Fruit fly (Drosophila melanogaster) whole organism, embryonic: ENCODE results near the gene CG17646.

Source experiments
- ATbp ChIP-seq: fragments of 200-800 bp; sonication (Bioruptor generic); optimal IDR thresholded peaks from 2 replicates; lab custom pipeline; 2017; ENCODE audit warnings: missing biosample characterization, mild to moderate bottlenecking, missing genetic modification characterization, missing genetic modification reagents
- B-H2 ChIP-seq: fragments of 200-800 bp; sonication (Bioruptor generic); optimal IDR thresholded peaks from 2 replicates; lab custom pipeline; 2018; ENCODE audit warnings: missing biosample characterization, mild to moderate bottlenecking, missing genetic modification characterization
- CG12299 ChIP-seq: fragments of 200-800 bp; sonication (Bioruptor generic); optimal IDR thresholded peaks from 2 replicates; lab custom pipeline; 2018; ENCODE audit warnings: missing biosample characterization, mild to moderate bottlenecking, missing genetic modification characterization
- CG12744 ChIP-seq: fragments of 200-800 bp; sonication (Bioruptor generic); optimal IDR thresholded peaks from 2 replicates; lab custom pipeline; 2016; ENCODE audit warnings: missing biosample characterization, missing genetic modification characterization
- CG12942 ChIP-seq: fragments of 200-800 bp; sonication (Bioruptor generic); optimal IDR thresholded peaks from 3 replicates; lab custom pipeline; 2016; ENCODE audit warnings: missing biosample characterization, missing genetic modification characterization
- CG13424 ChIP-seq: fragments of 200-800 bp; sonication (Bioruptor generic); optimal IDR thresholded peaks from 2 replicates; lab custom pipeline; 2019; ENCODE audit warnings: missing biosample characterization, mild to moderate bottlenecking, missing genetic modification characterization, moderate library complexity
- CG14050 ChIP-seq: fragments of 200-800 bp; sonication (Bioruptor generic); IDR thresholded peaks from 3 replicates; pipeline ENCODE4 v1.3.6; 2022; ENCODE audit warnings: missing biosample characterization, missing genetic modification characterization
- CG15601 ChIP-seq: fragments of 200-800 bp; sonication (Bioruptor generic); optimal IDR thresholded peaks from 3 replicates; lab custom pipeline; 2019; ENCODE audit warnings: missing biosample characterization, mild to moderate bottlenecking, missing genetic modification characterization, moderate library complexity
- CG16863 ChIP-seq: fragments of 200-800 bp; sonication (Bioruptor generic); optimal IDR thresholded peaks from 3 replicates; lab custom pipeline; 2016; ENCODE audit warnings: missing biosample characterization, missing genetic modification characterization
- CG18262 ChIP-seq: fragments of 200-800 bp; optimal IDR thresholded peaks from 3 replicates; lab custom pipeline; 2019; ENCODE audit warnings: missing biosample characterization, mild to moderate bottlenecking, missing genetic modification characterization, moderate library complexity
- CG18599 ChIP-seq: fragments of 200-800 bp; sonication (Bioruptor generic); optimal IDR thresholded peaks from 3 replicates; lab custom pipeline; 2017; ENCODE audit warnings: missing biosample characterization, missing genetic modification characterization, mild to moderate bottlenecking, moderate library complexity, missing genetic modification reagents
- CG2712 ChIP-seq: fragments of 200-800 bp; optimal IDR thresholded peaks from 3 replicates; lab custom pipeline; 2019; ENCODE audit warnings: missing biosample characterization, mild to moderate bottlenecking, missing genetic modification characterization, moderate library complexity
- CG31224 ChIP-seq: fragments of 200-800 bp; sonication (Bioruptor generic); IDR thresholded peaks from 2 replicates; pipeline ENCODE4 v1.3.6; 2022; ENCODE audit warnings: missing biosample characterization, missing genetic modification characterization
- CG3838 ChIP-seq: fragments of 200-800 bp; sonication (Bioruptor generic); optimal IDR thresholded peaks from 3 replicates; lab custom pipeline; 2016; ENCODE audit warnings: missing biosample characterization, missing genetic modification characterization
- CG42726 ChIP-seq: fragments of 200-800 bp; sonication (Bioruptor generic); IDR thresholded peaks from 2 replicates; pipeline ENCODE4 v1.3.6; 2022; ENCODE audit warnings: missing biosample characterization, missing genetic modification characterization; ENCODE audit not compliant: partially characterized antibody
- CrebB ChIP-seq: fragments of 200-800 bp; sonication (Bioruptor generic); optimal IDR thresholded peaks from 3 replicates; lab custom pipeline; 2018; ENCODE audit warnings: missing biosample characterization, mild to moderate bottlenecking, missing genetic modification characterization
- Dek ChIP-seq: fragments of 200-800 bp; sonication (Bioruptor generic); optimal IDR thresholded peaks from 3 replicates; lab custom pipeline; 2019; ENCODE audit warnings: missing biosample characterization, mild to moderate bottlenecking, missing genetic modification characterization, moderate library complexity
- Dfd ChIP-seq, 2 experiments: fragments of >200 bp; optimal IDR thresholded peaks; 2 replicates each; lab custom pipeline; 2017; ENCODE audit warnings: missing biosample characterization in 2 of 2, missing genetic modification characterization in 2 of 2
- Doc2 ChIP-seq: fragments of 200-800 bp; sonication (Bioruptor generic); IDR thresholded peaks from 2 replicates; pipeline ENCODE4 v1.3.6; 2022; ENCODE audit warnings: missing biosample characterization, missing genetic modification characterization
- Doc3 ChIP-seq: fragments of 200-800 bp; sonication (Bioruptor generic); IDR thresholded peaks from 3 replicates; pipeline ENCODE4 v1.3.6; 2022; ENCODE audit warnings: missing biosample characterization, missing genetic modification characterization; ENCODE audit not compliant: partially characterized antibody
- E2f1 ChIP-seq: fragments of 200-800 bp; sonication (Bioruptor generic); IDR thresholded peaks from 2 replicates; pipeline ENCODE4 v1.3.6; 2022; ENCODE audit warnings: missing biosample characterization, missing genetic modification characterization
- Fer3 ChIP-seq: fragments of 200-800 bp; sonication (Bioruptor generic); optimal IDR thresholded peaks from 2 replicates; lab custom pipeline; 2018; ENCODE audit warnings: missing biosample characterization, mild to moderate bottlenecking, missing genetic modification characterization, moderate library complexity
- Hr39 ChIP-seq: fragments of >200 bp; optimal IDR thresholded peaks from 2 replicates; lab custom pipeline; 2017
- Jarid2 ChIP-seq: fragments of 200-800 bp; sonication (Bioruptor generic); optimal IDR thresholded peaks from 3 replicates; lab custom pipeline; 2017; ENCODE audit warnings: mild to moderate bottlenecking, missing biosample characterization, missing genetic modification reagents, missing genetic modification characterization
- Lpt ChIP-seq: fragments of >200 bp; optimal IDR thresholded peaks from 2 replicates; lab custom pipeline; 2018; ENCODE audit warnings: missing biosample characterization, missing genetic modification characterization
- MBD-R2 ChIP-seq: fragments of 200-800 bp; sonication (Bioruptor generic); IDR thresholded peaks from 2 replicates; pipeline ENCODE4 v1.3.6; 2022; ENCODE audit warnings: missing biosample characterization, missing genetic modification characterization
- Nf-YC ChIP-seq: fragments of 200-800 bp; optimal IDR thresholded peaks from 3 replicates; lab custom pipeline; 2019; ENCODE audit warnings: missing biosample characterization, mild to moderate bottlenecking, missing genetic modification characterization, moderate library complexity
- Opbp ChIP-seq: fragments of 200-800 bp; sonication (Bioruptor generic); IDR thresholded peaks from 3 replicates; pipeline ENCODE4 v1.3.6; 2022; ENCODE audit warnings: missing biosample characterization, missing genetic modification characterization; ENCODE audit not compliant: partially characterized antibody
- Ptx1 ChIP-seq: fragments of 200-800 bp; sonication (Bioruptor generic); IDR thresholded peaks from 2 replicates; pipeline ENCODE4 v1.3.6; 2022; ENCODE audit warnings: missing biosample characterization, missing genetic modification characterization
- Rx ChIP-seq: fragments of 200-800 bp; sonication (Bioruptor generic); IDR thresholded peaks from 2 replicates; pipeline ENCODE4 v1.3.6; 2022; ENCODE audit warnings: missing biosample characterization, missing genetic modification characterization
- Sry-β ChIP-seq: fragments of 200-800 bp; sonication (Bioruptor generic); optimal IDR thresholded peaks from 2 replicates; lab custom pipeline; 2018; ENCODE audit warnings: missing biosample characterization, mild to moderate bottlenecking, missing genetic modification characterization, moderate library complexity
- ac ChIP-seq: fragments of 200-800 bp; sonication (Bioruptor generic); optimal IDR thresholded peaks from 3 replicates; lab custom pipeline; 2017; ENCODE audit warnings: missing biosample characterization, mild to moderate bottlenecking, missing genetic modification characterization
- cg ChIP-seq: fragments of 200-800 bp; sonication (Bioruptor generic); optimal IDR thresholded peaks from 3 replicates; lab custom pipeline; 2019; ENCODE audit warnings: missing biosample characterization, mild to moderate bottlenecking, missing genetic modification characterization, moderate library complexity
- chif ChIP-seq, 2 experiments: fragments of 200-800 bp; sonication (Bioruptor generic); optimal IDR thresholded peaks; 3 replicates each; lab custom pipeline; 2016; ENCODE audit warnings: missing biosample characterization in 2 of 2, missing genetic modification characterization in 2 of 2
- chinmo ChIP-seq: fragments of 200-800 bp; sonication (Bioruptor generic); IDR thresholded peaks from 4 replicates; pipeline ENCODE4 v1.3.6; 2022; ENCODE audit warnings: missing biosample characterization, missing genetic modification characterization; ENCODE audit not compliant: partially characterized antibody
- corto ChIP-seq: fragments of 200-800 bp; sonication (Bioruptor generic); optimal IDR thresholded peaks from 2 replicates; lab custom pipeline; 2016; ENCODE audit warnings: missing biosample characterization, mild to moderate bottlenecking, missing genetic modification characterization, moderate library complexity
- da ChIP-seq: fragments of 200-800 bp; sonication (Bioruptor generic); optimal IDR thresholded peaks from 2 replicates; lab custom pipeline; 2016; ENCODE audit warnings: missing biosample characterization, missing genetic modification characterization
- danr ChIP-seq: fragments of 200-800 bp; sonication (Bioruptor generic); IDR thresholded peaks from 2 replicates; pipeline ENCODE4 v1.3.6; 2022; ENCODE audit warnings: missing biosample characterization, missing genetic modification characterization
- dimm ChIP-seq: fragments of 200-800 bp; sonication (Bioruptor generic); IDR thresholded peaks from 2 replicates; pipeline ENCODE4 v1.3.6; 2022; ENCODE audit warnings: missing biosample characterization, missing genetic modification characterization
- esg ChIP-seq: fragments of 200-800 bp; sonication (Bioruptor generic); conservative IDR thresholded peaks from 2 replicates; pipeline ENCODE4 v1.3.6; 2022; ENCODE audit warnings: missing biosample characterization, missing genetic modification characterization
- gfzf ChIP-seq: fragments of 200-800 bp; sonication (Bioruptor generic); optimal IDR thresholded peaks from 2 replicates; lab custom pipeline; 2016; ENCODE audit warnings: missing biosample characterization, mild to moderate bottlenecking, missing genetic modification characterization, moderate library complexity
- h ChIP-seq: fragments of >200 bp; optimal IDR thresholded peaks from 2 replicates; lab custom pipeline; 2017
- kni ChIP-seq: fragments of 200-800 bp; sonication (Bioruptor generic); optimal IDR thresholded peaks from 3 replicates; lab custom pipeline; 2017; ENCODE audit warnings: mild to moderate bottlenecking, missing biosample characterization, missing genetic modification reagents, missing genetic modification characterization
- mld ChIP-seq: fragments of 200-800 bp; sonication (Bioruptor generic); IDR thresholded peaks from 3 replicates; pipeline ENCODE4 v1.3.6; 2022; ENCODE audit warnings: missing biosample characterization, missing genetic modification characterization; ENCODE audit not compliant: partially characterized antibody
- odd ChIP-seq: fragments of 200-800 bp; sonication (Bioruptor generic); optimal IDR thresholded peaks from 2 replicates; lab custom pipeline; 2017; ENCODE audit warnings: missing biosample characterization, mild to moderate bottlenecking, missing genetic modification characterization
- schlank ChIP-seq: fragments of 200-800 bp; sonication (Bioruptor generic); optimal IDR thresholded peaks from 2 replicates; lab custom pipeline; 2018; ENCODE audit warnings: missing biosample characterization, mild to moderate bottlenecking, missing genetic modification characterization
- shn ChIP-seq: fragments of 200-800 bp; sonication (Bioruptor generic); optimal IDR thresholded peaks from 3 replicates; lab custom pipeline; 2016; ENCODE audit warnings: missing biosample characterization, missing genetic modification characterization
- tgo ChIP-seq: fragments of 200-800 bp; sonication (Bioruptor generic); IDR thresholded peaks from 3 replicates; pipeline ENCODE4 v1.3.6; 2022; ENCODE audit warnings: missing biosample characterization, missing genetic modification characterization
- tup ChIP-seq: fragments of 200-800 bp; sonication (Bioruptor generic); optimal IDR thresholded peaks from 2 replicates; lab custom pipeline; 2016; ENCODE audit warnings: missing biosample characterization, mild to moderate bottlenecking, missing genetic modification characterization, moderate library complexity
- vfl ChIP-seq: fragments of 200-800 bp; sonication (Bioruptor generic); optimal IDR thresholded peaks from 2 replicates; lab custom pipeline; 2016; ENCODE audit warnings: missing biosample characterization, missing genetic modification characterization
- zen2 ChIP-seq: fragments of 200-800 bp; sonication (Bioruptor generic); IDR thresholded peaks from 3 replicates; pipeline ENCODE4 v1.3.6; 2022; ENCODE audit warnings: missing biosample characterization, missing genetic modification characterization; ENCODE audit not compliant: partially characterized antibody
- zf30C ChIP-seq: fragments of 200-800 bp; sonication (Bioruptor generic); optimal IDR thresholded peaks from 3 replicates; lab custom pipeline; 2018; ENCODE audit warnings: missing biosample characterization, mild to moderate bottlenecking, missing genetic modification characterization

The CG17646 gene

DNA sequence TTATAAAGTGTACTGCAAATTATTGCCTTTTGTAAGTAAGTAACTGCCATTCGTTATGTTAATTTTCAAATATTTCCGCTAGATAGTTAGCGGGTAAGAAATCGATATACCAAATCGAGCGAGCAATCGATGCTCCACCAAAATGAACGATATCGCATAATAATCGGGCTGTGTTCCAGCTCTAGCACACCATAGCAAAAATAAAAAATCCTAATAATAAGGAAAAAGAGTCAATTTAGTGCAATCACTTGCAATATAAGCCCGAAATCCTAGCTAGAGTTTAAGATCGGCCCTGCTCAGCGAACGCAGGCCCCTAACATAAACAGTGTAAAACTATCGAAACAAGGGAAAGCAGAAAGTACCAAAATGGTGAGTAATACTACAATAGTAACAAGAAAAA is 27.6 kb upstream of the CG17646 start, which contains the start of gene cpb (continued):
- no peak for TF ChIP-seq Rx (GFP tag; lab: Robert Waterston, UW)
- no peak for TF ChIP-seq tup
- TF ChIP-seq schlank: no peak
- no peak for TF ChIP-seq CG18599
- TF ChIP-seq CG14050 (GFP tag; lab: Robert Waterston, UW): no peak
- TF ChIP-seq Dek (tag; lab: Kevin White, UChicago): no peak
- TF ChIP-seq E2f1 (GFP tag; lab: Robert Waterston, UW): no peak
- TF ChIP-seq B-H2 (GFP tag; lab: Kevin White, UChicago): no peak
- TF ChIP-seq CG18262 (tag; lab: Kevin White, UChicago): no peak
- no peak for TF ChIP-seq CG13424
- no peak for TF ChIP-seq vfl (GFP tag; lab: Kevin White, UChicago)
- TF ChIP-seq CG3838 (GFP tag; lab: Kevin White, UChicago): no peak
- TF ChIP-seq Dfd (GFP tag; optimal IDR thresholded peaks at IDR 0.05; lab: Kevin White, UChicago): no peak
- no peak for TF ChIP-seq h (lab: Kevin White, UChicago)
- no peak for TF ChIP-seq CG12942
- TF ChIP-seq da (GFP tag; lab: Kevin White, UChicago): no peak
- no peak for TF ChIP-seq Ptx1 (GFP tag; lab: Robert Waterston, UW)
- TF ChIP-seq CrebB: no peak
- no peak for TF ChIP-seq CG15601 (tag; lab: Kevin White, UChicago)
- no peak for TF ChIP-seq Sry-β
- TF ChIP-seq CG12299 (tag; lab: Kevin White, UChicago): peak; percentile 54
- TF ChIP-seq dimm (GFP tag; lab: Robert Waterston, UW): no peak
- TF ChIP-seq corto (GFP tag; lab: Kevin White, UChicago): no peak
- TF ChIP-seq zf30C (GFP tag; lab: Kevin White, UChicago): no peak
- peak; percentile 39; the same call in 1 of the 2 replicates for TF ChIP-seq MBD-R2 (GFP tag; lab: Robert Waterston, UW)
- no peak for TF ChIP-seq shn (GFP tag; lab: Kevin White, UChicago)
- no peak for TF ChIP-seq esg
- no peak for TF ChIP-seq Hr39 (lab: Kevin White, UChicago)
- TF ChIP-seq CG42726 (GFP tag; lab: Robert Waterston, UW): peak; percentile 88
- peak; percentile 88; the same call in 2 of the 3 replicates for TF ChIP-seq zen2 (GFP tag; lab: Robert Waterston, UW)
- TF ChIP-seq mld (GFP tag; lab: Robert Waterston, UW): peak; percentile 83; the same call in 1 of the 3 replicates
- peak; percentile 96; the same call in 3 of the 4 replicates for TF ChIP-seq chinmo (GFP tag; lab: Robert Waterston, UW)
- TF ChIP-seq kni (GFP tag; lab: Kevin White, UChicago): no peak
- TF ChIP-seq Lpt (GFP tag; lab: Kevin White, UChicago): no peak
- TF ChIP-seq ATbp (GFP tag; lab: Kevin White, UChicago): no peak
- no peak for TF ChIP-seq CG12744 (GFP tag; lab: Kevin White, UChicago)
- no peak for TF ChIP-seq cg (GFP tag; lab: Kevin White, UChicago)
- TF ChIP-seq Fer3 (tag; lab: Kevin White, UChicago): no peak
- TF ChIP-seq Nf-YC (tag; lab: Kevin White, UChicago): peak; percentile 22
- no peak for TF ChIP-seq chif (GFP tag; optimal IDR thresholded peaks at IDR 0.05; lab: Kevin White, UChicago)
- TF ChIP-seq CG31224: no peak
- TF ChIP-seq odd: no peak
- no peak for TF ChIP-seq ac (GFP tag; lab: Kevin White, UChicago)
- TF ChIP-seq tgo (GFP tag; lab: Robert Waterston, UW): no peak
- TF ChIP-seq Jarid2 (GFP tag; lab: Kevin White, UChicago): no peak
- TF ChIP-seq gfzf: peak; percentile 30
- no peak for TF ChIP-seq CG16863 (GFP tag; lab: Kevin White, UChicago)
- TF ChIP-seq danr: no peak
- no peak for TF ChIP-seq Doc2 (GFP tag; lab: Robert Waterston, UW)
- peak; percentile 83 for TF ChIP-seq Doc3 (GFP tag; lab: Robert Waterston, UW)
- peak; percentile 34 for TF ChIP-seq CG2712 (tag; lab: Kevin White, UChicago)
- peak; percentile 93 for TF ChIP-seq Opbp
